Worm (Caenorhabditis elegans): ENCODE measurements around the gene F45F2.11.

Gene F45F2.11

DNA sequence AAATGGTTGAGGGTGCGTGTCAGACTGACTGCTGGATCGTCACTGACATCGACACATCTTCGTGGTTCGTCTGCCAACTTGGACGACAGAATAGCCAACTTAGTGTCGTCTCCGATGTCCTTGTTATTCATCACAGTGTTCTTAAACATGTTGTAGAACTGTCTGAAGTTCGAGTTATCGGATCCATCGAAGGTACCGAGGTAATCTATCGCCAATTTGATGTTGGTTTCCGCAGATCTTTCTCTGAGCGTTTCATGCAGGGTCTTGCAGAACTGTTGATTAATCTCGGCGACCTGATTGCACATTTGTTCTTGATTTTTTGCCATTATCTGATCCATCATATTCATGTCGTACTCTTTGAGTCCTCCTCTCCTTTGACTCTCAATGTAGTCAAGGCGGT lies 39.4 kb downstream of the F45F2.11 start:
- TF ChIP-seq ZK546.5 (tag; optimal IDR thresholded peaks at IDR 0.05) = no peak
- no peak for TF ChIP-seq sem-4 (tag; optimal IDR thresholded peaks at IDR 0.05)
- TF ChIP-seq aly-2 (tag; optimal IDR thresholded peaks at IDR 0.05) = no peak
- TF ChIP-seq ztf-11 (tag; optimal IDR thresholded peaks at IDR 0.05) = no peak
- TF ChIP-seq F13H6.1 (tag; optimal IDR thresholded peaks at IDR 0.05) = no peak
- no peak for TF ChIP-seq lin-13 (GFP tag; optimal IDR thresholded peaks at IDR 0.05)
- TF ChIP-seq alr-1 (tag; optimal IDR thresholded peaks at IDR 0.05) = no peak
- no peak for TF ChIP-seq lin-11 (tag; optimal IDR thresholded peaks at IDR 0.05)
- TF ChIP-seq peb-1 (tag; optimal IDR thresholded peaks at IDR 0.05) = no peak
- no peak for TF ChIP-seq dmd-4 (tag; optimal IDR thresholded peaks at IDR 0.05)
- no peak for TF ChIP-seq ama-1 (optimal IDR thresholded peaks at IDR 0.05)
- no peak for TF ChIP-seq mdl-1 (tag; optimal IDR thresholded peaks at IDR 0.05)
- no peak for TF ChIP-seq skn-1 (tag; optimal IDR thresholded peaks at IDR 0.05)
- TF ChIP-seq lsy-2 (tag; optimal IDR thresholded peaks at IDR 0.05) = no peak
- TF ChIP-seq elt-3 (tag; optimal IDR thresholded peaks at IDR 0.05) = no peak
- no peak for TF ChIP-seq snpc-4 (tag; optimal IDR thresholded peaks at IDR 0.05)
- no peak for TF ChIP-seq gmeb-1 (tag; optimal IDR thresholded peaks at IDR 0.05)
- no peak for TF ChIP-seq nhr-129 (tag; optimal IDR thresholded peaks at IDR 0.05)
- TF ChIP-seq blmp-1 (tag; optimal IDR thresholded peaks at IDR 0.05; ENCODE audit: insufficient read depth) = no peak
- no peak for TF ChIP-seq unc-62 (GFP tag; optimal IDR thresholded peaks at IDR 0.05)

DNA sequence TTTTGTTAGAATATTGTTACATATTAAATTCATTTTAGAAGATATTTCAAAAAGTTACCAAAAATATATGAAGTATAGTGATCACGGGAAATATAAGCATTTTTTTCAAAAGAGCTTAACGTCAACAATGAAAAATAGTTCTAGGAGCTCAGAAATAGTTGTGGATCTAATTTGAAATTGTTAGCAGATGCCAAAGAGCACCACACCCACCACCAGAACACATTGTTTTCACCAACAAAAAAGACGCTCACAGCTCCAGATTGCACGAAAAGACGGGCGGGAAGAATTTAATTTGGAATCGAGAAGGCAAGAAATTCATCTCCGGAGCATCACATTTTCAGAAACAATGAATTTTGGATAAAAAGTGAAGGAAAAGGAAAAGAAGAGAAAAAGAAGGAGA lies 49.8 kb downstream of the F45F2.11 start, which contains the start of gene gplb-1:
Gene gplb-1, minus strand, starts transcription at position 337 of the 400 bp plus-strand sequence.
- TF ChIP-seq unc-62 (GFP tag; optimal IDR thresholded peaks at IDR 0.05) (no peak), crh-2 (tag; optimal IDR thresholded peaks at IDR 0.05) (no peak), ZK546.5 (tag; optimal IDR thresholded peaks at IDR 0.05) (no peak), ztf-11 (tag; optimal IDR thresholded peaks at IDR 0.05) (no peak), unc-55 (GFP tag; optimal IDR thresholded peaks at IDR 0.05) (no peak), nhr-10 (tag; optimal IDR thresholded peaks at IDR 0.05) (no peak), ceh-16 (tag; optimal IDR thresholded peaks at IDR 0.05) (no peak), lin-39 (tag; optimal IDR thresholded peaks at IDR 0.05) (no peak), blmp-1 (tag; optimal IDR thresholded peaks at IDR 0.05; ENCODE audit: insufficient read depth) (no peak)
